In the genomic region with DNA sequence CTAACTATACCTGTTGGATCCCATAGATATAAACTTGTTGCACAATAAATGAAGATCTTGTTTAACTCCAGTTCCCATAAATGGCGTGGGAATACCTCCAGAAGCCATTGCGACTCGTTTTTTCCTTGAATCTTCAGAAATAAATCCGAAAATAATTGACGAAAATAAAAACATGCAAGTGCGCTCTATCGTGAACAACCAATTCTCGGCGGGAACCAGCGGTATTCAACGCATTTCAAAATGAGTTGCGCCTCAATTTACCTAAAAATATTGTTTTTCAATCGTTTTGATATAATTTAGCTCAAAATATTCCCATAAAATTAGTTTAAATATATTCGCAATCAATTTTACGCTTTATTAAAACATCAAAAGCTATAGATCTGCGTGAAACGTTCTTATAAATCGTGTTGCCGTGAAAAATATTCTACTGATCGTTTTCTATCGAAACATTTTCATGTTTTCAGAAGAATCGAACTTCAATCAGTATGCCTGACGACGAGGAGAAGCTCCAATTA, we compare ENCODE assay signal across 6 worm cellular contexts.
A peak's percentile ranks its signal among the peaks of the same experiment; 100 is the strongest.
TF ChIP-seq lines count a peak whose summit lies in the region.

A gene (minus strand): TSS at position 200 of the 515 bp plus-strand sequence.
A gene (plus strand): TSS at position 465 of the 515 bp plus-strand sequence.

TF ChIP-seq in whole organism, L1 larva, 84 proteins besides CTCF, POLR2A, EP300 and RAD21 (continues in another document):
- TF ChIP-seq ceh-63 (GFP tag; optimal IDR thresholded peaks at IDR 0.05; lab: Kevin White, UChicago), result no peak
- no peak for TF ChIP-seq jun-1 (tag; optimal IDR thresholded peaks at IDR 0.05; lab: Kevin White, UChicago)
- TF ChIP-seq pax-3 (tag; optimal IDR thresholded peaks at IDR 0.05; lab: Kevin White, UChicago), result no peak
- TF ChIP-seq mab-9 (GFP tag; IDR thresholded peaks at IDR 0.05; lab: Robert Waterston, UW), result no peak
- peak in 1 of 2 experiments; percentile 7 for TF ChIP-seq mdl-1 (tag; optimal IDR thresholded peaks at IDR 0.05; lab: Kevin White, UChicago)
- TF ChIP-seq lin-15B (tag; optimal IDR thresholded peaks at IDR 0.05; lab: Kevin White, UChicago), result peak; percentile 1
- no peak for TF ChIP-seq swsn-7 (tag; optimal IDR thresholded peaks at IDR 0.05; lab: Kevin White, UChicago)
- no peak for TF ChIP-seq elt-2 (tag; optimal IDR thresholded peaks at IDR 0.05; lab: Kevin White, UChicago)
- TF ChIP-seq egl-13 (tag; optimal IDR thresholded peaks at IDR 0.05; lab: Kevin White, UChicago), result no peak
- peak; percentile 5 for TF ChIP-seq nhr-85 (tag; lab: Kevin White, UChicago)
- TF ChIP-seq hlh-17 (GFP tag; optimal IDR thresholded peaks at IDR 0.05; lab: Kevin White, UChicago; ENCODE audit: borderline replicate concordance), result no peak
- no peak for TF ChIP-seq hlh-4 (tag; optimal IDR thresholded peaks at IDR 0.05; lab: Kevin White, UChicago)
- peak; percentile 75 to 79 for TF ChIP-seq efl-1 (optimal IDR thresholded peaks at IDR 0.05; lab: Kevin White, UChicago)
- TF ChIP-seq efl-1 (GFP tag; optimal IDR thresholded peaks at IDR 0.05 in 1 of 2; lab: Kevin White, UChicago), result peak; percentile 84 to 97

TF ChIP-seq in whole organism, L2 larva, 48 proteins besides CTCF, POLR2A, EP300 and RAD21:
- no peak for TF ChIP-seq mbf-1 (tag; optimal IDR thresholded peaks at IDR 0.05; lab: Kevin White, UChicago)
- peak in 1 of 2 experiments; percentile 0 for TF ChIP-seq lsy-2 (tag; optimal IDR thresholded peaks at IDR 0.05; lab: Kevin White, UChicago)
- peak; percentile 50 for TF ChIP-seq gmeb-1 (tag; optimal IDR thresholded peaks at IDR 0.05; lab: Kevin White, UChicago)
- peak; percentile 47 for TF ChIP-seq nhr-129 (tag; optimal IDR thresholded peaks at IDR 0.05; lab: Kevin White, UChicago)
- no peak for TF ChIP-seq crh-2 (tag; optimal IDR thresholded peaks at IDR 0.05; lab: Kevin White, UChicago)
- no peak for TF ChIP-seq Y55F3AM.14 (GFP tag; optimal IDR thresholded peaks at IDR 0.05; lab: Kevin White, UChicago)
- TF ChIP-seq ceh-82 (tag; optimal IDR thresholded peaks at IDR 0.05; lab: Kevin White, UChicago), result no peak
- TF ChIP-seq C34F6.9 (tag; optimal IDR thresholded peaks at IDR 0.05; lab: Kevin White, UChicago), result peak; percentile 55
- no peak for TF ChIP-seq ceh-16 (tag; optimal IDR thresholded peaks at IDR 0.05; lab: Kevin White, UChicago)
- no peak for TF ChIP-seq snpc-4 (tag; optimal IDR thresholded peaks at IDR 0.05; lab: Kevin White, UChicago)
- TF ChIP-seq alr-1 (tag; optimal IDR thresholded peaks at IDR 0.05; lab: Kevin White, UChicago), result no peak

TF ChIP-seq in whole organism, L3 larva, 47 proteins besides CTCF, POLR2A, EP300 and RAD21:
- no peak for TF ChIP-seq ceh-16 (tag; optimal IDR thresholded peaks at IDR 0.05; lab: Kevin White, UChicago)
- peak; percentile 51 for TF ChIP-seq pha-4 (tag; optimal IDR thresholded peaks at IDR 0.05; lab: Kevin White, UChicago)
- TF ChIP-seq mdl-1 (tag; optimal IDR thresholded peaks at IDR 0.05; lab: Kevin White, UChicago), result no peak
- TF ChIP-seq zag-1 (tag; optimal IDR thresholded peaks at IDR 0.05; lab: Kevin White, UChicago), result no peak
- peak; percentile 48 for TF ChIP-seq nfya-1 (tag; optimal IDR thresholded peaks at IDR 0.05; lab: Kevin White, UChicago; ENCODE audit: insufficient read depth)
- TF ChIP-seq pqm-1 (tag; optimal IDR thresholded peaks at IDR 0.05; lab: Kevin White, UChicago), result no peak
- TF ChIP-seq hmg-11 (tag; optimal IDR thresholded peaks at IDR 0.05; lab: Kevin White, UChicago), result peak; percentile 14
- no peak for TF ChIP-seq ceh-9 (tag; optimal IDR thresholded peaks at IDR 0.05; lab: Kevin White, UChicago)
- no peak for TF ChIP-seq mml-1 (tag; optimal IDR thresholded peaks at IDR 0.05; lab: Kevin White, UChicago)
- no peak for TF ChIP-seq ceh-82 (tag; optimal IDR thresholded peaks at IDR 0.05; lab: Kevin White, UChicago)
- TF ChIP-seq ceh-28 (tag; optimal IDR thresholded peaks at IDR 0.05; lab: Kevin White, UChicago), result no peak
- peak; percentile 57 for TF ChIP-seq lin-15B (tag; optimal IDR thresholded peaks at IDR 0.05; lab: Kevin White, UChicago)

TF ChIP-seq in whole organism, L4 larva, 104 proteins besides CTCF, POLR2A, EP300 and RAD21:
- TF ChIP-seq lsy-2 (tag; optimal IDR thresholded peaks at IDR 0.05; lab: Kevin White, UChicago) (peak in 1 of 2 experiments; percentile 41), F26F4.8 (GFP tag; conservative IDR thresholded peaks at IDR 0.05; lab: Robert Waterston, UW) (no peak), lin-38 (GFP tag; IDR thresholded peaks at IDR 0.05; lab: Robert Waterston, UW) (peak; percentile 88), pha-4 (GFP tag; IDR thresholded peaks at IDR 0.05; lab: Robert Waterston, UW) (no peak), pha-4 (tag; optimal IDR thresholded peaks at IDR 0.05; lab: Kevin White, UChicago) (peak; percentile 9), mes-2 (tag; optimal IDR thresholded peaks at IDR 0.05; lab: Kevin White, UChicago; ENCODE audit: poor library complexity, severe bottlenecking) (peak; percentile 62), dpl-1 (GFP tag; optimal IDR thresholded peaks at IDR 0.05; lab: Kevin White, UChicago) (peak; percentile 67), lin-39 (tag; optimal IDR thresholded peaks at IDR 0.05; lab: Kevin White, UChicago) (no peak)
TF ChIP-seq in whole organism, L4 larva: peak in this region for 5.

TF ChIP-seq in whole organism, mixed stage, embryonic, 35 proteins besides CTCF, POLR2A, EP300 and RAD21:
- TF ChIP-seq mep-1 (tag; optimal IDR thresholded peaks at IDR 0.05; lab: Kevin White, UChicago) (peak; percentile 58), ceh-39 (tag; optimal IDR thresholded peaks at IDR 0.05; lab: Kevin White, UChicago) (peak; percentile 37), ces-1 (GFP tag; optimal IDR thresholded peaks at IDR 0.05; lab: Kevin White, UChicago) (no peak), unc-120 (tag; optimal IDR thresholded peaks at IDR 0.05; lab: Kevin White, UChicago; ENCODE audit: poor library complexity, severe bottlenecking) (no peak), lsy-2 (tag; optimal IDR thresholded peaks at IDR 0.05; lab: Kevin White, UChicago) (peak; percentile 41), ztf-11 (tag; optimal IDR thresholded peaks at IDR 0.05; lab: Kevin White, UChicago) (no peak)

TF ChIP-seq in whole organism, young adult, 124 proteins besides CTCF, POLR2A, EP300 and RAD21 (continues in another document):
- TF ChIP-seq egl-44 (GFP tag; IDR thresholded peaks at IDR 0.05; lab: Robert Waterston, UW) (no peak), lin-54 (GFP tag; optimal IDR thresholded peaks at IDR 0.05; lab: Kevin White, UChicago) (peak; percentile 33), akir-1 (GFP tag; optimal IDR thresholded peaks at IDR 0.05; lab: Kevin White, UChicago) (no peak), F52B5.7 (tag; optimal IDR thresholded peaks at IDR 0.05; lab: Kevin White, UChicago) (no peak), mcd-1 (GFP tag; IDR thresholded peaks at IDR 0.05; lab: Robert Waterston, UW) (peak; percentile 79), B0261.1 (tag; optimal IDR thresholded peaks at IDR 0.05; lab: Kevin White, UChicago) (no peak), unc-130 (GFP tag; optimal IDR thresholded peaks at IDR 0.05; lab: Kevin White, UChicago) (no peak), efl-1 (GFP tag; optimal IDR thresholded peaks at IDR 0.05; lab: Kevin White, UChicago) (peak; percentile 88), lag-1 (GFP tag; IDR thresholded peaks at IDR 0.05; lab: Robert Waterston, UW) (no peak), sptf-2 (GFP tag; optimal IDR thresholded peaks at IDR 0.05; lab: Kevin White, UChicago) (no peak), C06A6.2 (GFP tag; conservative IDR thresholded peaks at IDR 0.05; lab: Robert Waterston, UW) (no peak), dpl-1 (GFP tag; optimal IDR thresholded peaks at IDR 0.05; lab: Kevin White, UChicago) (peak; percentile 72), F49E8.2 (tag; optimal IDR thresholded peaks at IDR 0.05; lab: Kevin White, UChicago; ENCODE audit: insufficient read depth) (no peak), Y53F4B.3 (GFP tag; IDR thresholded peaks at IDR 0.05; lab: Robert Waterston, UW) (no peak), mel-28 (tag; optimal IDR thresholded peaks at IDR 0.05; lab: Kevin White, UChicago; ENCODE audit: borderline replicate concordance) (no peak), ztf-22 (GFP tag; optimal IDR thresholded peaks at IDR 0.05; lab: Kevin White, UChicago) (no peak), ceh-100 (GFP tag; IDR thresholded peaks at IDR 0.05; lab: Robert Waterston, UW) (no peak), F39B2.1 (GFP tag; IDR thresholded peaks at IDR 0.05; lab: Robert Waterston, UW) (no peak), pbrm-1 (GFP tag; IDR thresholded peaks at IDR 0.05; lab: Robert Waterston, UW) (no peak), ets-4 (GFP tag; optimal IDR thresholded peaks at IDR 0.05; lab: Kevin White, UChicago) (no peak), ztf-25 (GFP tag; IDR thresholded peaks at IDR 0.05; lab: Robert Waterston, UW) (no peak), madf-6 (GFP tag; IDR thresholded peaks at IDR 0.05; lab: Robert Waterston, UW) (peak; percentile 46; the same call in 1 of the 2 replicates), F57C9.4 (tag; optimal IDR thresholded peaks at IDR 0.05; lab: Kevin White, UChicago) (no peak), K12H6.12 (tag; optimal IDR thresholded peaks at IDR 0.05; lab: Kevin White, UChicago) (no peak), nhr-120 (GFP tag; IDR thresholded peaks at IDR 0.05; lab: Robert Waterston, UW) (no peak), C17E4.6 (GFP tag; IDR thresholded peaks at IDR 0.05; lab: Robert Waterston, UW) (no peak), B0336.3 (GFP tag; IDR thresholded peaks at IDR 0.05; lab: Robert Waterston, UW) (no peak), tbp1 (GFP tag; optimal IDR thresholded peaks at IDR 0.05; lab: Kevin White, UChicago) (no peak), fkh-3 (tag; optimal IDR thresholded peaks at IDR 0.05; lab: Kevin White, UChicago) (no peak), F10E7.11 (tag; optimal IDR thresholded peaks at IDR 0.05; lab: Kevin White, UChicago) (no peak), lsl-1 (GFP tag; optimal IDR thresholded peaks at IDR 0.05; lab: Kevin White, UChicago) (peak; percentile 29), F23B12.7 (tag; optimal IDR thresholded peaks at IDR 0.05; lab: Kevin White, UChicago; ENCODE audit: insufficient read depth) (peak; percentile 36), egl-18 (GFP tag; IDR thresholded peaks at IDR 0.05; lab: Robert Waterston, UW) (no peak), ceh-91 (GFP tag; IDR thresholded peaks at IDR 0.05; lab: Robert Waterston, UW) (0 out of 2 replicates have a peak, but pooled peaks have one; percentile 30), tbx-9 (tag; optimal IDR thresholded peaks at IDR 0.05; lab: Kevin White, UChicago; ENCODE audit: borderline replicate concordance) (no peak), snpc-3.4 (tag; optimal IDR thresholded peaks at IDR 0.05; lab: Kevin White, UChicago) (no peak), hrde-1 (tag; optimal IDR thresholded peaks at IDR 0.05; lab: Kevin White, UChicago; ENCODE audit: borderline replicate concordance) (no peak), attf-5 (GFP tag; optimal IDR thresholded peaks at IDR 0.05; lab: Kevin White, UChicago) (no peak), ztf-28 (GFP tag; IDR thresholded peaks at IDR 0.05; lab: Robert Waterston, UW) (no peak)
